Worm (Caenorhabditis elegans): ENCODE measurements around the gene eef-1B.1.
"Not testable (repeated sequence)": the region's sequence is repeated elsewhere in the genome, so short reads cannot be mapped to it uniquely, and the experiment has no call there.

DNA sequence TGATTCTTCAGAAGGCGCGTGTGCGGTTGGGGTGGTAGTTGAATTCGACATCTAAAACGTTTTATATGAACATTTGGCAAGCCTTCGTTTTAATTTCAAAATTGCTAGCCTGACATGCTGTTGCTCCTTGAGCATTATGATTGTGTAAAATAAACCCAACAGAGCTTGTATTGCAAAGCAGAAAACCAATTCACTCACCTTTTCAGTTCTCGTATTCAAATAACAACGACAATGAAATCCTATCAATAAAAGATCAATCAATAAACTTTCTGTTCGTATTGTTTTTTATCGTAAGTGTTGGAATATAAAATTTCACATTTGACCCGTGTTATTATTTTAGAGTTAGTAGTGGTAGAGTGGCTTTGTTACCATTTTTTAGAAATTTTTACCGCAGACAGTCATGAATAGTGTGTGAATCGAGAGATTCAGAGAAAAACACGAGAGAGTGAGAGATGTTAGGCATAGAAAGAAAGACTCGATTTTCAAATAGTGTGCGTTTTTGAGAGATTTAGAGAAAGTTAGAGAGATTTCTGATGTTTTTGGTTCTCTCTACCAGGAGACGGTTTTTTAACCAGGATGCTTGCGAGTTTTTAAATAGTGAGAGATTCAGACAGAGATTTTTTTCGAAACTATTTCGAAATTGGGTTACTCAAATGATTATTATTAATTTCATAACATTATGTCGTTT is 14.1 kb downstream of the eef-1B.1 start, which contains the start of gene F54H12.10:
- not testable (repeated sequence) for TF ChIP-seq jun-1 (tag; optimal IDR thresholded peaks at IDR 0.05); R02D3.7 (tag; optimal IDR thresholded peaks at IDR 0.05); ceh-28 (tag; optimal IDR thresholded peaks at IDR 0.05); ama-1 (optimal IDR thresholded peaks at IDR 0.05); nhr-23 (tag; optimal IDR thresholded peaks at IDR 0.05); aly-2 (tag; optimal IDR thresholded peaks at IDR 0.05); ztf-11 (tag; optimal IDR thresholded peaks at IDR 0.05); nhr-77 (tag; optimal IDR thresholded peaks at IDR 0.05); elt-2 (tag; optimal IDR thresholded peaks at IDR 0.05); nhr-11 (tag; optimal IDR thresholded peaks at IDR 0.05)

Measured in whole organism, L3 larva.